Fruit fly (Drosophila melanogaster) whole organism, embryonic: ENCODE measurements around the gene CG33703.

Experiments used
- Abd-B ChIP-seq: fragments of 200-800 bp; sonication (Bioruptor generic); optimal IDR thresholded peaks from 2 replicates; lab custom pipeline; 2018; ENCODE audit warnings: missing biosample characterization, mild to moderate bottlenecking, missing genetic modification characterization, moderate library complexity
- Adf1 ChIP-seq: fragments of 200-800 bp; sonication (Bioruptor generic); IDR thresholded peaks from 2 replicates; pipeline ENCODE4 v1.3.6; 2022; ENCODE audit warnings: missing biosample characterization, missing genetic modification characterization
- BEAF-32 ChIP-seq: fragments of 200-800 bp; sonication (Bioruptor generic); optimal IDR thresholded peaks from 3 replicates; lab custom pipeline; 2017; ENCODE audit warnings: missing biosample characterization, missing genetic modification characterization, mild to moderate bottlenecking, moderate library complexity, missing genetic modification reagents
- CG10979 ChIP-seq: fragments of 200-800 bp; sonication (Bioruptor generic); optimal IDR thresholded peaks from 2 replicates; lab custom pipeline; 2018; ENCODE audit warnings: missing biosample characterization, mild to moderate bottlenecking, missing genetic modification characterization, moderate library complexity
- CG11456 ChIP-seq: fragments of 200-800 bp; sonication (Bioruptor generic); IDR thresholded peaks from 3 replicates; pipeline ENCODE4 v1.3.6; 2022; ENCODE audit warnings: missing biosample characterization, missing genetic modification characterization
- CG12391 ChIP-seq: fragments of 200-800 bp; sonication (Bioruptor generic); optimal IDR thresholded peaks from 3 replicates; lab custom pipeline; 2018; ENCODE audit warnings: missing biosample characterization, mild to moderate bottlenecking, missing genetic modification characterization, moderate library complexity
- CG13287 ChIP-seq: fragments of 200-800 bp; sonication (Bioruptor generic); IDR thresholded peaks from 2 replicates; pipeline ENCODE4 v1.3.6; 2022; ENCODE audit warnings: missing biosample characterization, missing genetic modification characterization; ENCODE audit not compliant: partially characterized antibody
- CG15269 ChIP-seq: fragments of 200-800 bp; sonication (Bioruptor generic); optimal IDR thresholded peaks from 2 replicates; lab custom pipeline; 2018; ENCODE audit warnings: missing biosample characterization, mild to moderate bottlenecking, missing genetic modification characterization, moderate library complexity
- CG1602 ChIP-seq: fragments of 200-800 bp; sonication (Bioruptor generic); optimal IDR thresholded peaks from 3 replicates; lab custom pipeline; 2016; ENCODE audit warnings: missing biosample characterization, missing genetic modification characterization
- CG1647 ChIP-seq: fragments of 200-800 bp; sonication (Bioruptor generic); optimal IDR thresholded peaks from 3 replicates; lab custom pipeline; 2016; ENCODE audit warnings: missing biosample characterization, missing genetic modification characterization
- CG17359 ChIP-seq: fragments of 200-800 bp; sonication (Bioruptor generic); optimal IDR thresholded peaks from 3 replicates; lab custom pipeline; 2018; ENCODE audit warnings: missing biosample characterization, mild to moderate bottlenecking, missing genetic modification characterization, moderate library complexity
- CG2875 ChIP-seq: fragments of 200-800 bp; sonication (Bioruptor generic); optimal IDR thresholded peaks from 2 replicates; lab custom pipeline; 2017; ENCODE audit warnings: missing biosample characterization, mild to moderate bottlenecking, missing genetic modification characterization, missing genetic modification reagents
- CG2889 ChIP-seq: fragments of 200-800 bp; sonication (Bioruptor generic); IDR thresholded peaks from 3 replicates; pipeline ENCODE4 v1.3.6; 2022; ENCODE audit warnings: missing biosample characterization, missing genetic modification characterization
- CG30020 ChIP-seq: fragments of 200-800 bp; optimal IDR thresholded peaks from 2 replicates; lab custom pipeline; 2019; ENCODE audit warnings: missing biosample characterization, mild to moderate bottlenecking, missing genetic modification characterization, moderate library complexity
- CG3838 ChIP-seq: fragments of 200-800 bp; sonication (Bioruptor generic); optimal IDR thresholded peaks from 3 replicates; lab custom pipeline; 2016; ENCODE audit warnings: missing biosample characterization, missing genetic modification characterization
- CG4360 ChIP-seq: fragments of 200-800 bp; sonication (Bioruptor generic); IDR thresholded peaks from 2 replicates; pipeline ENCODE4 v1.3.6; 2022; ENCODE audit warnings: missing biosample characterization, missing genetic modification characterization
- CG6254 ChIP-seq: fragments of 200-800 bp; sonication (Bioruptor generic); optimal IDR thresholded peaks from 3 replicates; lab custom pipeline; 2017; ENCODE audit warnings: mild to moderate bottlenecking, missing biosample characterization, missing genetic modification reagents, missing genetic modification characterization
- CG7786 ChIP-seq: fragments of 200-800 bp; sonication (Bioruptor generic); optimal IDR thresholded peaks from 2 replicates; lab custom pipeline; 2016; ENCODE audit warnings: missing biosample characterization, missing genetic modification characterization
- CG7928 ChIP-seq: fragments of 200-800 bp; sonication (Bioruptor generic); optimal IDR thresholded peaks from 2 replicates; lab custom pipeline; 2017; ENCODE audit warnings: missing biosample characterization, mild to moderate bottlenecking, missing genetic modification characterization
- CG8089 ChIP-seq: fragments of 200-800 bp; sonication (Bioruptor generic); optimal IDR thresholded peaks from 3 replicates; lab custom pipeline; 2016; ENCODE audit warnings: missing biosample characterization, missing genetic modification characterization
- CG8924 ChIP-seq: fragments of 200-800 bp; optimal IDR thresholded peaks from 3 replicates; lab custom pipeline; 2019; ENCODE audit warnings: missing biosample characterization, mild to moderate bottlenecking, missing genetic modification characterization, moderate library complexity
- E2f1 ChIP-seq: fragments of 200-800 bp; sonication (Bioruptor generic); IDR thresholded peaks from 2 replicates; pipeline ENCODE4 v1.3.6; 2022; ENCODE audit warnings: missing biosample characterization, missing genetic modification characterization
- E2f2 ChIP-seq: fragments of 200-800 bp; sonication (Bioruptor generic); IDR thresholded peaks from 2 replicates; pipeline ENCODE4 v1.3.6; 2022; ENCODE audit warnings: missing biosample characterization, missing genetic modification characterization
- Hr51 ChIP-seq, 2 experiments: fragments of 200-800 bp; sonication (Bioruptor generic); optimal IDR thresholded peaks; 2 replicates in 1 of 2; 3 replicates in 1 of 2; lab custom pipeline; 2016 to 2018; ENCODE audit warnings: missing biosample characterization in 2 of 2, missing genetic modification characterization in 2 of 2, mild to moderate bottlenecking in 1 of 2, moderate library complexity in 1 of 2
- MBD-R2 ChIP-seq: fragments of 200-800 bp; sonication (Bioruptor generic); IDR thresholded peaks from 2 replicates; pipeline ENCODE4 v1.3.6; 2022; ENCODE audit warnings: missing biosample characterization, missing genetic modification characterization
- MESR4 ChIP-seq: fragments of 200-800 bp; sonication (Bioruptor generic); optimal IDR thresholded peaks from 2 replicates; lab custom pipeline; 2018; ENCODE audit warnings: missing biosample characterization, mild to moderate bottlenecking, missing genetic modification characterization, moderate library complexity
- Opbp ChIP-seq: fragments of 200-800 bp; sonication (Bioruptor generic); IDR thresholded peaks from 3 replicates; pipeline ENCODE4 v1.3.6; 2022; ENCODE audit warnings: missing biosample characterization, missing genetic modification characterization; ENCODE audit not compliant: partially characterized antibody
- Side ChIP-seq: fragments of 200-800 bp; sonication (Bioruptor generic); optimal IDR thresholded peaks from 2 replicates; lab custom pipeline; 2016; ENCODE audit warnings: missing biosample characterization, missing genetic modification characterization
- Sox102F ChIP-seq: fragments of 200-800 bp; sonication (Bioruptor generic); optimal IDR thresholded peaks from 2 replicates; lab custom pipeline; 2018; ENCODE audit warnings: missing biosample characterization, mild to moderate bottlenecking, missing genetic modification characterization, moderate library complexity
- ase ChIP-seq: fragments of 200-800 bp; sonication (Bioruptor generic); IDR thresholded peaks from 3 replicates; pipeline ENCODE4 v1.3.6; 2022; ENCODE audit warnings: missing biosample characterization, missing genetic modification characterization
- ash1 ChIP-seq: fragments of 200-800 bp; sonication (Bioruptor generic); optimal IDR thresholded peaks from 2 replicates; lab custom pipeline; 2018; ENCODE audit warnings: missing biosample characterization, mild to moderate bottlenecking, missing genetic modification characterization
- chinmo ChIP-seq: fragments of 200-800 bp; sonication (Bioruptor generic); IDR thresholded peaks from 4 replicates; pipeline ENCODE4 v1.3.6; 2022; ENCODE audit warnings: missing biosample characterization, missing genetic modification characterization; ENCODE audit not compliant: partially characterized antibody
- corto ChIP-seq: fragments of 200-800 bp; sonication (Bioruptor generic); optimal IDR thresholded peaks from 2 replicates; lab custom pipeline; 2016; ENCODE audit warnings: missing biosample characterization, mild to moderate bottlenecking, missing genetic modification characterization, moderate library complexity
- eve ChIP-seq, 2 experiments: fragments of >200 bp; optimal IDR thresholded peaks; 2 replicates each; lab custom pipeline; 2017; ENCODE audit warnings: missing biosample characterization in 2 of 2, missing genetic modification characterization in 2 of 2
- fd102C ChIP-seq: fragments of 200-800 bp; sonication (Bioruptor generic); optimal IDR thresholded peaks from 2 replicates; lab custom pipeline; 2018; ENCODE audit warnings: missing biosample characterization, mild to moderate bottlenecking, missing genetic modification characterization, moderate library complexity
- fd64A ChIP-seq: fragments of 200-800 bp; sonication (Bioruptor generic); optimal IDR thresholded peaks from 3 replicates; lab custom pipeline; 2018; ENCODE audit warnings: missing biosample characterization, mild to moderate bottlenecking, missing genetic modification characterization
- grau ChIP-seq: fragments of 200-800 bp; optimal IDR thresholded peaks from 3 replicates; lab custom pipeline; 2019; ENCODE audit warnings: missing biosample characterization, mild to moderate bottlenecking, missing genetic modification characterization, moderate library complexity
- gro ChIP-seq: fragments of 200-800 bp; sonication (Bioruptor generic); optimal IDR thresholded peaks from 2 replicates; lab custom pipeline; 2016; ENCODE audit warnings: missing biosample characterization, missing genetic modification characterization
- hb ChIP-seq: fragments of 200-800 bp; sonication (Bioruptor generic); IDR thresholded peaks from 3 replicates; pipeline ENCODE4 v1.3.6; 2022; ENCODE audit warnings: missing biosample characterization, missing genetic modification characterization; ENCODE audit not compliant: partially characterized antibody
- inv ChIP-seq: fragments of 200-800 bp; sonication (Bioruptor generic); IDR thresholded peaks from 2 replicates; pipeline ENCODE4 v1.3.6; 2022; ENCODE audit warnings: missing biosample characterization, missing genetic modification characterization; ENCODE audit not compliant: partially characterized antibody
- lilli ChIP-seq: fragments of 200-800 bp; sonication (Bioruptor generic); optimal IDR thresholded peaks from 3 replicates; lab custom pipeline; 2016; ENCODE audit warnings: missing biosample characterization, missing genetic modification characterization
- mld ChIP-seq: fragments of 200-800 bp; sonication (Bioruptor generic); IDR thresholded peaks from 3 replicates; pipeline ENCODE4 v1.3.6; 2022; ENCODE audit warnings: missing biosample characterization, missing genetic modification characterization; ENCODE audit not compliant: partially characterized antibody
- row ChIP-seq: fragments of 200-800 bp; sonication (Bioruptor generic); IDR thresholded peaks from 3 replicates; pipeline ENCODE4 v1.3.6; 2022; ENCODE audit warnings: missing biosample characterization, missing genetic modification characterization
- twi ChIP-seq: fragments of 200-800 bp; optimal IDR thresholded peaks from 2 replicates; lab custom pipeline; 2019; ENCODE audit warnings: missing biosample characterization, mild to moderate bottlenecking, missing genetic modification characterization, moderate library complexity
- tx ChIP-seq: fragments of 200-800 bp; sonication (Bioruptor generic); optimal IDR thresholded peaks from 2 replicates; lab custom pipeline; 2016; ENCODE audit warnings: missing biosample characterization, missing genetic modification characterization
- wor ChIP-seq: fragments of 200-800 bp; sonication (Bioruptor generic); IDR thresholded peaks from 2 replicates; pipeline ENCODE4 v1.3.6; 2022; ENCODE audit warnings: missing biosample characterization, missing genetic modification characterization
- zen2 ChIP-seq: fragments of 200-800 bp; sonication (Bioruptor generic); IDR thresholded peaks from 3 replicates; pipeline ENCODE4 v1.3.6; 2022; ENCODE audit warnings: missing biosample characterization, missing genetic modification characterization; ENCODE audit not compliant: partially characterized antibody
- zf30C ChIP-seq: fragments of 200-800 bp; sonication (Bioruptor generic); optimal IDR thresholded peaks from 3 replicates; lab custom pipeline; 2018; ENCODE audit warnings: missing biosample characterization, mild to moderate bottlenecking, missing genetic modification characterization
- zfh1 ChIP-seq: fragments of 200-800 bp; sonication (Bioruptor generic); IDR thresholded peaks from 3 replicates; pipeline ENCODE4 v1.3.6; 2022; ENCODE audit warnings: missing biosample characterization, missing genetic modification characterization

Gene CG33703

dm6 chr3L:9468261-9468890, 44.1 kb downstream of the CG33703 start (continued):
- TF ChIP-seq zf30C (GFP tag; lab: Kevin White, UChicago) (no peak), CG11456 (GFP tag; lab: Robert Waterston, UW) (no peak), Side (GFP tag; lab: Kevin White, UChicago) (no peak), grau (tag; lab: Kevin White, UChicago) (peak; percentile 34), CG3838 (GFP tag; lab: Kevin White, UChicago) (no peak), chinmo (GFP tag; lab: Robert Waterston, UW) (no peak), fd64A (GFP tag; lab: Kevin White, UChicago) (no peak), CG1647 (GFP tag; lab: Kevin White, UChicago) (no peak), CG12391 (tag; lab: Kevin White, UChicago) (peak; percentile 35), tx (no peak), twi (tag; lab: Kevin White, UChicago) (no peak), BEAF-32 (GFP tag; lab: Kevin White, UChicago) (no peak), gro (GFP tag; lab: Kevin White, UChicago) (no peak), lilli (GFP tag; lab: Kevin White, UChicago) (peak; percentile 27), corto (no peak), CG13287 (GFP tag; lab: Robert Waterston, UW) (no peak), Opbp (GFP tag; lab: Robert Waterston, UW) (no peak), CG7928 (GFP tag; lab: Kevin White, UChicago) (no peak), CG7786 (GFP tag; lab: Kevin White, UChicago) (peak; percentile 13), CG8089 (no peak), zen2 (GFP tag; lab: Robert Waterston, UW) (no peak), CG15269 (peak; percentile 30), ash1 (no peak), CG4360 (GFP tag; lab: Robert Waterston, UW) (no peak), Adf1 (GFP tag; lab: Robert Waterston, UW) (no peak), MBD-R2 (GFP tag; lab: Robert Waterston, UW) (no peak), CG2889 (GFP tag; lab: Robert Waterston, UW) (no peak), inv (GFP tag; lab: Robert Waterston, UW) (no peak), CG8924 (tag; lab: Kevin White, UChicago) (peak; percentile 27), Hr51 (GFP tag; optimal IDR thresholded peaks at IDR 0.05; lab: Kevin White, UChicago) (peak in 1 of 2 experiments; percentile 24), zfh1 (GFP tag; lab: Robert Waterston, UW) (no peak), MESR4 (GFP tag; lab: Kevin White, UChicago) (no peak), eve (GFP tag; optimal IDR thresholded peaks at IDR 0.05; lab: Kevin White, UChicago) (no peak), E2f1 (GFP tag; lab: Robert Waterston, UW) (no peak), CG30020 (tag; lab: Kevin White, UChicago) (no peak), row (GFP tag; lab: Robert Waterston, UW) (peak; percentile 35; the same call in 2 of the 3 replicates), wor (GFP tag; lab: Robert Waterston, UW) (no peak), hb (0 out of 3 replicates have a peak, but pooled peaks have one; percentile 33), Abd-B (GFP tag; lab: Kevin White, UChicago) (no peak), mld (GFP tag; lab: Robert Waterston, UW) (no peak), CG10979 (tag; lab: Kevin White, UChicago) (peak; percentile 42), fd102C (GFP tag; lab: Kevin White, UChicago) (no peak), CG1602 (GFP tag; lab: Kevin White, UChicago) (no peak), E2f2 (GFP tag; lab: Robert Waterston, UW) (no peak), CG6254 (GFP tag; lab: Kevin White, UChicago) (no peak), ase (GFP tag; lab: Robert Waterston, UW) (no peak), CG17359 (peak; percentile 16), Sox102F (GFP tag; lab: Kevin White, UChicago) (peak; percentile 50), CG2875 (GFP tag; lab: Kevin White, UChicago) (no peak)
